ENCODE assay signal across 1 fruit fly cellular context in the genomic region with DNA sequence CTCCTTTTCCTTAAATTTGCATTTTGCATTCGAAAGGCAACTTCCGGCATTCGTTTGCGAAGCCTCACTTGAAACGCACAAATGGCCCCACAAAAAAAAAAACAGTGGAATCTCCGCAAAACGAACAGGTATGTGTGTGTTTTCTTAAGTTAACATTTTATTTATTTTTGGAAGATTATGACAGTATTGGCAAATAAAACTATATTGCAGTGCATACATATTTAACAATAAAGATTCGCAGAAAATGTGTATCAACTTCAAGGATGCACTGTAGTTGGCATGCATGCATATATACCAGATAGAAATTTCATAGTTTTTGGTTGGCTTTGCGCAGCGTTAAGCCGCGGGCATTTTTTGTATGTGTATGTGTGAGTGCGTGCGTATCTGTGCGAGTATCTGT.
TF ChIP-seq lines count a peak whose summit lies in the region.

No protein-coding gene starts in this region.

TF ChIP-seq in whole organism, embryonic, 481 proteins besides CTCF, POLR2A, EP300 and RAD21 (continued from another document):
- peak; percentile 50 for TF ChIP-seq CG1603 (tag; optimal IDR thresholded peaks at IDR 0.05; lab: Kevin White, UChicago)
- 0 out of 2 replicates have a peak, but pooled peaks have one; percentile 25 for TF ChIP-seq H2.0 (GFP tag; IDR thresholded peaks at IDR 0.05; lab: Robert Waterston, UW)
- peak in 1 of 2 experiments; percentile 19 for TF ChIP-seq dpn (GFP tag; optimal IDR thresholded peaks at IDR 0.05; lab: Kevin White, UChicago)
- TF ChIP-seq HLH3B (GFP tag; IDR thresholded peaks at IDR 0.05; lab: Robert Waterston, UW), result peak; percentile 67
- peak; percentile 1 for TF ChIP-seq CG12659 (GFP tag; optimal IDR thresholded peaks at IDR 0.05; lab: Kevin White, UChicago)
- peak; percentile 36; the same call in 1 of the 2 replicates for TF ChIP-seq sob (GFP tag; IDR thresholded peaks at IDR 0.05; lab: Robert Waterston, UW)
- TF ChIP-seq CG17829 (tag; optimal IDR thresholded peaks at IDR 0.05; lab: Kevin White, UChicago), result peak; percentile 25
- peak; percentile 27 for TF ChIP-seq lab (GFP tag; optimal IDR thresholded peaks at IDR 0.05; lab: Kevin White, UChicago)
- peak; percentile 20 for TF ChIP-seq Oli (tag; optimal IDR thresholded peaks at IDR 0.05; lab: Kevin White, UChicago)
- TF ChIP-seq unpg (GFP tag; optimal IDR thresholded peaks at IDR 0.05; lab: Kevin White, UChicago), result peak; percentile 42
- TF ChIP-seq vvl (GFP tag; IDR thresholded peaks at IDR 0.05; lab: Robert Waterston, UW), result peak; percentile 66
- TF ChIP-seq HmgZ (tag; optimal IDR thresholded peaks at IDR 0.05; lab: Kevin White, UChicago), result no peak
- 0 out of 2 replicates have a peak, but pooled peaks have one; percentile 53 for TF ChIP-seq CG5953 (GFP tag; IDR thresholded peaks at IDR 0.05; lab: Robert Waterston, UW)
- TF ChIP-seq B-H1 (GFP tag; IDR thresholded peaks at IDR 0.05; lab: Robert Waterston, UW), result peak; percentile 17; the same call in 1 of the 3 replicates
- TF ChIP-seq Ssrp (tag; optimal IDR thresholded peaks at IDR 0.05; lab: Kevin White, UChicago), result peak; percentile 10
- no peak for TF ChIP-seq CG12071 (GFP tag; optimal IDR thresholded peaks at IDR 0.05; lab: Kevin White, UChicago)
- peak in 1 of 2 experiments; percentile 41 for TF ChIP-seq Hr51 (GFP tag; optimal IDR thresholded peaks at IDR 0.05; lab: Kevin White, UChicago)
- TF ChIP-seq oc (tag; optimal IDR thresholded peaks at IDR 0.05; lab: Kevin White, UChicago), result peak; percentile 51
- peak; percentile 2 for TF ChIP-seq Fer2 (tag; optimal IDR thresholded peaks at IDR 0.05; lab: Kevin White, UChicago)
- no peak for TF ChIP-seq CG30431 (GFP tag; optimal IDR thresholded peaks at IDR 0.05; lab: Kevin White, UChicago)
- 0 out of 3 replicates have a peak, but pooled peaks have one; percentile 49 for TF ChIP-seq CG34422 (GFP tag; IDR thresholded peaks at IDR 0.05; lab: Robert Waterston, UW)
- peak; percentile 48 for TF ChIP-seq CG8388 (GFP tag; optimal IDR thresholded peaks at IDR 0.05; lab: Kevin White, UChicago)
- TF ChIP-seq CG12391 (tag; optimal IDR thresholded peaks at IDR 0.05; lab: Kevin White, UChicago), result peak; percentile 22
- peak; percentile 16 for TF ChIP-seq CG7556 (GFP tag; optimal IDR thresholded peaks at IDR 0.05; lab: Kevin White, UChicago)
- 0 out of 2 replicates have a peak, but pooled peaks have one; percentile 47 for TF ChIP-seq Awh (GFP tag; IDR thresholded peaks at IDR 0.05; lab: Robert Waterston, UW)
- TF ChIP-seq PHDP (tag; optimal IDR thresholded peaks at IDR 0.05; lab: Kevin White, UChicago), result peak; percentile 29
- peak; percentile 19 for TF ChIP-seq CG3407 (GFP tag; optimal IDR thresholded peaks at IDR 0.05; lab: Kevin White, UChicago)
- TF ChIP-seq ken (GFP tag; IDR thresholded peaks at IDR 0.05; lab: Robert Waterston, UW), result peak; percentile 54; the same call in 1 of the 3 replicates
- TF ChIP-seq CG5245 (GFP tag; optimal IDR thresholded peaks at IDR 0.05; lab: Kevin White, UChicago), result no peak
- peak; percentile 6 for TF ChIP-seq CG10267 (tag; optimal IDR thresholded peaks at IDR 0.05; lab: Kevin White, UChicago)
- 0 out of 2 replicates have a peak, but pooled peaks have one; percentile 15 for TF ChIP-seq CG4730 (GFP tag; IDR thresholded peaks at IDR 0.05; lab: Robert Waterston, UW)
- TF ChIP-seq chm (GFP tag; IDR thresholded peaks at IDR 0.05; lab: Robert Waterston, UW), result peak; percentile 24; the same call in 1 of the 2 replicates
- peak; percentile 16 for TF ChIP-seq CG15601 (tag; optimal IDR thresholded peaks at IDR 0.05; lab: Kevin White, UChicago)
- peak in 1 of 2 experiments; percentile 36 for TF ChIP-seq Eip74EF (GFP tag; optimal IDR thresholded peaks at IDR 0.05; lab: Kevin White, UChicago)
- TF ChIP-seq tgo (GFP tag; IDR thresholded peaks at IDR 0.05; lab: Robert Waterston, UW), result peak; percentile 42; the same call in 1 of the 3 replicates
- TF ChIP-seq bsh (GFP tag; optimal IDR thresholded peaks at IDR 0.05; lab: Kevin White, UChicago), result peak in 1 of 2 experiments; percentile 54
- TF ChIP-seq sna (GFP tag; IDR thresholded peaks at IDR 0.05; lab: Robert Waterston, UW; ENCODE audit: partially characterized antibody), result no peak
- TF ChIP-seq grau (tag; optimal IDR thresholded peaks at IDR 0.05; lab: Kevin White, UChicago), result peak; percentile 61
- TF ChIP-seq Aef1 (GFP tag; IDR thresholded peaks at IDR 0.05; lab: Robert Waterston, UW), result 0 out of 3 replicates have a peak, but pooled peaks have one; percentile 28
- TF ChIP-seq CG12104 (GFP tag; optimal IDR thresholded peaks at IDR 0.05; lab: Kevin White, UChicago), result no peak
- TF ChIP-seq otp (GFP tag; IDR thresholded peaks at IDR 0.05; lab: Robert Waterston, UW), result 0 out of 3 replicates have a peak, but pooled peaks have one; percentile 27
- peak; percentile 37; the same call in 1 of the 3 replicates for TF ChIP-seq zfh1 (GFP tag; IDR thresholded peaks at IDR 0.05; lab: Robert Waterston, UW)
- peak; percentile 4 for TF ChIP-seq ewg (GFP tag; optimal IDR thresholded peaks at IDR 0.05; lab: Kevin White, UChicago)
- TF ChIP-seq pros (GFP tag; optimal IDR thresholded peaks at IDR 0.05; lab: Kevin White, UChicago), result no peak
- peak; percentile 23 for TF ChIP-seq CG12219 (GFP tag; optimal IDR thresholded peaks at IDR 0.05; lab: Kevin White, UChicago)
- no peak for TF ChIP-seq hb (GFP tag; IDR thresholded peaks at IDR 0.05; lab: Robert Waterston, UW; ENCODE audit: partially characterized antibody)
- 0 out of 4 replicates have a peak, but pooled peaks have one; percentile 9 for TF ChIP-seq Gug (GFP tag; IDR thresholded peaks at IDR 0.05; lab: Robert Waterston, UW)
- TF ChIP-seq CG11456 (GFP tag; IDR thresholded peaks at IDR 0.05; lab: Robert Waterston, UW), result 0 out of 3 replicates have a peak, but pooled peaks have one; percentile 9
- no peak for TF ChIP-seq CG3726 (GFP tag; IDR thresholded peaks at IDR 0.05; lab: Robert Waterston, UW)
- no peak for TF ChIP-seq hkb (optimal IDR thresholded peaks at IDR 0.05; lab: Kevin White, UChicago)
- TF ChIP-seq hkb (GFP tag; IDR thresholded peaks at IDR 0.05; lab: Robert Waterston, UW), result peak; percentile 48
- peak; percentile 35 for TF ChIP-seq nmo (GFP tag; optimal IDR thresholded peaks at IDR 0.05; lab: Kevin White, UChicago)
